Worm (Caenorhabditis elegans) whole organism, young adult: Measurements from ENCODE around the gene nifk-1.
A peak's percentile ranks its signal among the peaks of the same experiment; 100 is the strongest.

Experiments
- C06A6.2 ChIP-seq: fragments of 200-800 bp; sonication (Bioruptor generic); conservative IDR thresholded peaks from 2 replicates; pipeline ENCODE4 v1.3.6; 2022; ENCODE audit warnings: missing genetic modification characterization, missing compliant biosample characterization
- D2030.7 ChIP-seq: fragments of 200-800 bp; sonication (Bioruptor generic); IDR thresholded peaks from 2 replicates; pipeline ENCODE4 v1.3.6; 2022; ENCODE audit warnings: missing genetic modification reagents, missing genetic modification characterization, missing compliant biosample characterization
- K11D2.4 ChIP-seq: fragments of 200-800 bp; sonication (Bioruptor generic); IDR thresholded peaks from 2 replicates; pipeline ENCODE4 v1.3.6; 2022; ENCODE audit warnings: missing genetic modification reagents, missing genetic modification characterization, missing compliant biosample characterization
- T26A5.8 ChIP-seq: sonication (generic microtip); optimal IDR thresholded peaks from 2 replicates; lab custom pipeline; 2016; ENCODE audit warnings: missing genetic modification characterization, missing compliant biosample characterization
- Y53G8AR.9 ChIP-seq: fragments of 200-800 bp; sonication (Bioruptor generic); conservative IDR thresholded peaks from 2 replicates; pipeline ENCODE4 v1.3.6; 2022; ENCODE audit warnings: missing genetic modification reagents, missing genetic modification characterization, missing compliant biosample characterization
- Y67H2A.10 ChIP-seq: fragments of 200-800 bp; sonication (Bioruptor generic); conservative IDR thresholded peaks from 2 replicates; pipeline ENCODE4 v1.3.6; 2022; ENCODE audit warnings: missing genetic modification reagents, missing genetic modification characterization, missing compliant biosample characterization
- Y79H2A.3 ChIP-seq: fragments of 200-800 bp; sonication (Bioruptor generic); conservative IDR thresholded peaks from 2 replicates; pipeline ENCODE4 v1.3.6; 2022; ENCODE audit warnings: missing genetic modification reagents, missing genetic modification characterization, missing compliant biosample characterization
- Y95B8A.8 ChIP-seq: fragments of 200-800 bp; sonication (Bioruptor generic); IDR thresholded peaks from 2 replicates; pipeline ENCODE4 v1.3.6; 2022; ENCODE audit warnings: missing genetic modification reagents, missing genetic modification characterization, missing compliant biosample characterization
- attf-3 ChIP-seq: fragments of 200-800 bp; sonication (Bioruptor generic); conservative IDR thresholded peaks from 2 replicates; pipeline ENCODE4 v1.3.6; 2022; ENCODE audit warnings: missing genetic modification reagents, missing genetic modification characterization, missing compliant biosample characterization
- attf-5 ChIP-seq: fragments of 200-800 bp; sonication (Bioruptor generic); optimal IDR thresholded peaks from 2 replicates; lab custom pipeline; 2018; ENCODE audit warnings: mild to moderate bottlenecking, missing genetic modification characterization, missing compliant biosample characterization
- attf-6 ChIP-seq: fragments of 200-800 bp; sonication (Bioruptor generic); IDR thresholded peaks from 2 replicates; pipeline ENCODE4 v1.3.6; 2022; ENCODE audit warnings: missing genetic modification reagents, missing genetic modification characterization, missing compliant biosample characterization
- bed-1 ChIP-seq: fragments of 200-800 bp; sonication (Bioruptor generic); IDR thresholded peaks from 2 replicates; pipeline ENCODE4 v1.3.6; 2022; ENCODE audit warnings: missing genetic modification reagents, missing genetic modification characterization, missing compliant biosample characterization
- ceh-27 ChIP-seq: fragments of 200-800 bp; sonication (Bioruptor generic); optimal IDR thresholded peaks from 2 replicates; lab custom pipeline; 2018; ENCODE audit warnings: mild to moderate bottlenecking, missing genetic modification characterization, moderate library complexity, missing compliant biosample characterization
- ceh-79 ChIP-seq: sonication (generic microtip); optimal IDR thresholded peaks from 2 replicates; lab custom pipeline; 2017; ENCODE audit warnings: mild to moderate bottlenecking, missing genetic modification characterization, missing compliant biosample characterization
- ceh-91 ChIP-seq: fragments of 200-800 bp; sonication (Bioruptor generic); IDR thresholded peaks from 2 replicates; pipeline ENCODE4 v1.3.6; 2022; ENCODE audit warnings: missing genetic modification reagents, missing genetic modification characterization, missing compliant biosample characterization
- dpff-1 ChIP-seq: sonication (generic microtip); optimal IDR thresholded peaks from 2 replicates; lab custom pipeline; 2017; ENCODE audit warnings: mild to moderate bottlenecking, missing genetic modification characterization, missing compliant biosample characterization
- efl-1 ChIP-seq: fragments of 150-350 bp; optimal IDR thresholded peaks from 2 replicates; lab custom pipeline; 2014; ENCODE audit warnings: missing biosample characterization, missing genetic modification reagents, missing genetic modification characterization
- egl-18 ChIP-seq: fragments of 200-800 bp; sonication (Bioruptor generic); IDR thresholded peaks from 2 replicates; pipeline ENCODE4 v1.3.6; 2022; ENCODE audit warnings: missing genetic modification reagents, missing genetic modification characterization, missing compliant biosample characterization
- egl-44 ChIP-seq: fragments of 200-800 bp; sonication (Bioruptor generic); IDR thresholded peaks from 2 replicates; pipeline ENCODE4 v1.3.6; 2022; ENCODE audit warnings: missing genetic modification reagents, missing genetic modification characterization, missing compliant biosample characterization
- ets-4 ChIP-seq: fragments of 200-800 bp; sonication (Bioruptor generic); optimal IDR thresholded peaks from 2 replicates; lab custom pipeline; 2018; ENCODE audit warnings: mild to moderate bottlenecking, missing genetic modification characterization, missing compliant biosample characterization
- hmg-1.2 ChIP-seq: fragments of 200-800 bp; sonication (Bioruptor generic); IDR thresholded peaks from 2 replicates; pipeline ENCODE4 v1.3.6; 2022; ENCODE audit warnings: missing genetic modification reagents, missing genetic modification characterization, missing compliant biosample characterization
- hrde-1 ChIP-seq: sonication (generic microtip); optimal IDR thresholded peaks from 2 replicates; lab custom pipeline; 2016; ENCODE audit warnings: missing genetic modification characterization, mild to moderate bottlenecking, missing compliant biosample characterization, moderate library complexity, missing genotype, missing genetic modification reagents, borderline replicate concordance
- hsf-1 ChIP-seq: fragments of 200-800 bp; sonication (Bioruptor generic); IDR thresholded peaks from 2 replicates; pipeline ENCODE4 v1.3.6; 2022; ENCODE audit warnings: missing genetic modification reagents, missing genetic modification characterization, missing compliant biosample characterization
- let-526 ChIP-seq: fragments of 200-800 bp; sonication (Bioruptor generic); IDR thresholded peaks from 2 replicates; pipeline ENCODE4 v1.3.6; 2022; ENCODE audit warnings: missing genetic modification reagents, missing genetic modification characterization, missing compliant biosample characterization
- let-607 ChIP-seq, 2 experiments: fragments of 200-800 bp in 1 of 2; sonication (Bioruptor generic) in 1 of 2; sonication (generic microtip) in 1 of 2; optimal IDR thresholded peaks; 2 replicates each; lab custom pipeline; 2016 to 2018; ENCODE audit warnings: mild to moderate bottlenecking in 2 of 2, missing compliant biosample characterization in 2 of 2, missing genetic modification characterization in 2 of 2, moderate library complexity in 2 of 2, missing genotype in 1 of 2
- lir-1 ChIP-seq: fragments of 200-800 bp; sonication (Bioruptor generic); conservative IDR thresholded peaks from 2 replicates; pipeline ENCODE4 v1.3.6; 2022; ENCODE audit warnings: missing genetic modification reagents, missing genetic modification characterization, missing compliant biosample characterization
- lsl-1 ChIP-seq: fragments of 200-800 bp; sonication (Bioruptor generic); optimal IDR thresholded peaks from 2 replicates; lab custom pipeline; 2018; ENCODE audit warnings: mild to moderate bottlenecking, missing genetic modification characterization, moderate library complexity, missing compliant biosample characterization
- madf-10 ChIP-seq: sonication (generic microtip); optimal IDR thresholded peaks from 2 replicates; lab custom pipeline; 2016; ENCODE audit warnings: mild to moderate bottlenecking, missing genetic modification characterization, missing compliant biosample characterization
- madf-8 ChIP-seq: fragments of 200-800 bp; sonication (Bioruptor generic); conservative IDR thresholded peaks from 2 replicates; pipeline ENCODE4 v1.3.6; 2022; ENCODE audit warnings: missing genetic modification reagents, missing genetic modification characterization, missing compliant biosample characterization
- nfya-1 ChIP-seq: sonication (generic microtip); optimal IDR thresholded peaks from 2 replicates; lab custom pipeline; 2017; ENCODE audit warnings: antibody characterized with exemption, missing compliant biosample characterization, missing genetic modification characterization, borderline replicate concordance; ENCODE audit not compliant: insufficient read depth
- nhr-27 ChIP-seq: fragments of 200-800 bp; sonication (Bioruptor generic); optimal IDR thresholded peaks from 2 replicates; lab custom pipeline; 2018; ENCODE audit warnings: mild to moderate bottlenecking, missing genetic modification characterization, moderate library complexity, missing compliant biosample characterization
- nhr-80 ChIP-seq: sonication (generic microtip); optimal IDR thresholded peaks from 2 replicates; lab custom pipeline; 2016; ENCODE audit warnings: missing genetic modification characterization, missing compliant biosample characterization
- nhr-90 ChIP-seq: sonication (generic microtip); optimal IDR thresholded peaks from 2 replicates; lab custom pipeline; 2016; ENCODE audit warnings: missing genotype, mild to moderate bottlenecking, missing genetic modification characterization, missing compliant biosample characterization
- rcor-1 ChIP-seq: fragments of 200-800 bp; sonication (Bioruptor generic); IDR thresholded peaks from 2 replicates; pipeline ENCODE4 v1.3.6; 2022; ENCODE audit warnings: missing genetic modification reagents, missing genetic modification characterization, missing compliant biosample characterization
- snpc-1.1 ChIP-seq: sonication (generic microtip); optimal IDR thresholded peaks from 2 replicates; lab custom pipeline; 2017; ENCODE audit warnings: missing genetic modification characterization, mild to moderate bottlenecking, missing compliant biosample characterization, antibody characterized with exemption, moderate library complexity, missing genotype, missing genetic modification reagents; ENCODE audit not compliant: insufficient read depth
- snpc-3.4 ChIP-seq: sonication (generic microtip); optimal IDR thresholded peaks from 2 replicates; lab custom pipeline; 2017; ENCODE audit warnings: missing genetic modification characterization, mild to moderate bottlenecking, missing compliant biosample characterization, antibody characterized with exemption, moderate library complexity, missing genotype, missing genetic modification reagents
- tbp1 ChIP-seq: fragments of 200-800 bp; sonication (Bioruptor generic); optimal IDR thresholded peaks from 2 replicates; lab custom pipeline; 2018; ENCODE audit warnings: mild to moderate bottlenecking, missing genetic modification characterization, missing compliant biosample characterization
- unc-62 ChIP-seq: fragments of 150-350 bp; optimal IDR thresholded peaks from 2 replicates; lab custom pipeline; 2014; ENCODE audit warnings: missing biosample characterization, missing genetic modification reagents, missing genetic modification characterization
- zim-3 ChIP-seq: sonication (generic microtip); optimal IDR thresholded peaks from 2 replicates; lab custom pipeline; 2017; ENCODE audit warnings: mild to moderate bottlenecking, missing genetic modification characterization, moderate library complexity, missing compliant biosample characterization
- ztf-22 ChIP-seq: fragments of 200-800 bp; sonication (Bioruptor generic); optimal IDR thresholded peaks from 2 replicates; lab custom pipeline; 2018; ENCODE audit warnings: mild to moderate bottlenecking, missing genetic modification characterization, moderate library complexity, missing compliant biosample characterization
- ztf-26 ChIP-seq: sonication (generic microtip); optimal IDR thresholded peaks from 2 replicates; lab custom pipeline; 2017; ENCODE audit warnings: missing genetic modification characterization, missing compliant biosample characterization
- ztf-6 ChIP-seq: fragments of 200-800 bp; sonication (Bioruptor generic); IDR thresholded peaks from 2 replicates; pipeline ENCODE4 v1.3.6; 2022; ENCODE audit warnings: missing genetic modification reagents, missing genetic modification characterization, missing compliant biosample characterization

Gene nifk-1

ce11 chrIII:4668073-4668472 is 25.0 kb downstream of the nifk-1 start:
- TF ChIP-seq nhr-80 (tag; lab: Kevin White, UChicago) (peak; percentile 23), Y95B8A.8 (GFP tag; lab: Robert Waterston, UW) (no peak)

- TF ChIP-seq ets-4 (GFP tag; lab: Kevin White, UChicago) (no peak), let-526 (GFP tag; lab: Robert Waterston, UW) (no peak), rcor-1 (GFP tag; lab: Robert Waterston, UW) (no peak), unc-62 (GFP tag; lab: Kevin White, UChicago) (no peak), bed-1 (no peak), nfya-1 (tag; lab: Kevin White, UChicago) (no peak), Y53G8AR.9 (no peak), T26A5.8 (tag; lab: Kevin White, UChicago) (no peak), hmg-1.2 (GFP tag; lab: Robert Waterston, UW) (peak; percentile 54; the same call in 1 of the 2 replicates), attf-6 (no peak), ceh-91 (GFP tag; lab: Robert Waterston, UW) (no peak), attf-3 (GFP tag; lab: Robert Waterston, UW) (no peak), Y67H2A.10 (GFP tag; lab: Robert Waterston, UW) (no peak), nhr-27 (tag; lab: Kevin White, UChicago) (no peak), attf-5 (GFP tag; lab: Kevin White, UChicago) (peak; percentile 6), let-607 (tag; optimal IDR thresholded peaks at IDR 0.05; lab: Kevin White, UChicago) (no peak), dpff-1 (tag; lab: Kevin White, UChicago) (no peak), ztf-6 (no peak), zim-3 (tag; lab: Kevin White, UChicago) (no peak), ceh-79 (tag; lab: Kevin White, UChicago) (no peak), hsf-1 (GFP tag; lab: Robert Waterston, UW) (no peak), lir-1 (GFP tag; lab: Robert Waterston, UW) (peak; percentile 26; the same call in 1 of the 2 replicates), nhr-90 (tag; lab: Kevin White, UChicago) (no peak), ceh-27 (GFP tag; lab: Kevin White, UChicago) (peak; percentile 86), tbp1 (GFP tag; lab: Kevin White, UChicago) (no peak), madf-10 (tag; lab: Kevin White, UChicago) (no peak), ztf-22 (GFP tag; lab: Kevin White, UChicago) (no peak), Y79H2A.3 (GFP tag; lab: Robert Waterston, UW) (no peak), efl-1 (no peak), egl-18 (no peak), lsl-1 (GFP tag; lab: Kevin White, UChicago) (no peak), snpc-1.1 (tag; lab: Kevin White, UChicago) (no peak), egl-44 (no peak), Y95B8A.8 (GFP tag; lab: Robert Waterston, UW) (no peak), ztf-26 (tag; lab: Kevin White, UChicago) (no peak)
Measured at ce11 chrIII:4666753-4667400, 26.2 kb downstream of the nifk-1 start.

ce11 chrIII:4665272-4665671 is 27.8 kb downstream of the nifk-1 start, which contains the start of gene T23F11.4:
Gene T23F11.4 (minus strand): TSS chrIII:4665372.
- TF ChIP-seq madf-8 (GFP tag; lab: Robert Waterston, UW), result no peak
- TF ChIP-seq snpc-3.4 (tag; lab: Kevin White, UChicago), result no peak
- no peak for TF ChIP-seq D2030.7 (GFP tag; lab: Robert Waterston, UW)
- TF ChIP-seq ztf-6, result no peak
- no peak for TF ChIP-seq nfya-1 (tag; lab: Kevin White, UChicago)
- TF ChIP-seq C06A6.2 (GFP tag; lab: Robert Waterston, UW), result no peak
- no peak for TF ChIP-seq lir-1 (GFP tag; lab: Robert Waterston, UW)
- TF ChIP-seq hrde-1 (tag; lab: Kevin White, UChicago), result no peak
- no peak for TF ChIP-seq bed-1
- no peak for TF ChIP-seq K11D2.4 (GFP tag; lab: Robert Waterston, UW)
- no peak for TF ChIP-seq nhr-90 (tag; lab: Kevin White, UChicago)
- TF ChIP-seq, all 124 proteins: peak for 0
